Fruit fly (Drosophila melanogaster): ENCODE data around the gene ase.

ase gene

DNA sequence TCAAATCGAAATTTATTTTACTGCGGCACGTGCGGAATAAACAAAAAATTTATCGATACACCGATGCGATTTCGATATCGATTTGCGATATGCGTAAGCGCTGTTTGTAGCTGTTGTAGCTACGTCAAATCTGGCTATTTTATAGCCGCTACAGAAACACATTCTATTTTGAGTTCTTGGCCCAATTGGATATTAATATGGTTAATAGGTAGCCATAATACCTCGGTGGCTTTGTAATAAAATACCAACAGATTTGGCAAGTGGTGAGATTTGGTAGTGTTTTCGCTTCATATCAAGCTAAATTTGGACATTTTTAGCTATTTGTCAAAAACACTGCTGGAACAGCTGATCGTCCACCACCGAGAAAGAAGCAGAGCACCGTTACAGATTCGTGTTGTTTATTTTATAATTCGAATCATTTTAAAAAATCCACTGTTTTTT is 27.0 kb downstream of the ase start, which contains the start of the genes CG18273 and CG3156 (continued):
- TF ChIP-seq phol (tag; optimal IDR thresholded peaks at IDR 0.05), result peak; percentile 59
- TF ChIP-seq gsb-n (tag; optimal IDR thresholded peaks at IDR 0.05), result peak; percentile 21
- no peak for TF ChIP-seq tgo (GFP tag; IDR thresholded peaks at IDR 0.05)
- TF ChIP-seq H2.0 (GFP tag; IDR thresholded peaks at IDR 0.05), result no peak
- TF ChIP-seq CG2202 (tag; optimal IDR thresholded peaks at IDR 0.05), result no peak
- no peak for TF ChIP-seq ap (GFP tag; IDR thresholded peaks at IDR 0.05)
- TF ChIP-seq gce (GFP tag; IDR thresholded peaks at IDR 0.05), result no peak
- TF ChIP-seq Scr (GFP tag; IDR thresholded peaks at IDR 0.05; ENCODE audit: partially characterized antibody), result peak; percentile 57
- no peak for TF ChIP-seq CG8089 (GFP tag; optimal IDR thresholded peaks at IDR 0.05)
- TF ChIP-seq MESR4 (GFP tag; optimal IDR thresholded peaks at IDR 0.05), result no peak
- 0 out of 3 replicates have a peak, but pooled peaks have one; percentile 43 for TF ChIP-seq hb (GFP tag; IDR thresholded peaks at IDR 0.05; ENCODE audit: partially characterized antibody)
- no peak for TF ChIP-seq B-H1 (GFP tag; IDR thresholded peaks at IDR 0.05)
- TF ChIP-seq CG1647 (GFP tag; optimal IDR thresholded peaks at IDR 0.05), result no peak
- TF ChIP-seq CG30431 (GFP tag; optimal IDR thresholded peaks at IDR 0.05), result no peak
- TF ChIP-seq CG18764 (GFP tag; optimal IDR thresholded peaks at IDR 0.05), result no peak
- TF ChIP-seq knrl (GFP tag; IDR thresholded peaks at IDR 0.05; ENCODE audit: partially characterized antibody), result peak; percentile 52
- no peak for TF ChIP-seq ara (GFP tag; IDR thresholded peaks at IDR 0.05)
- TF ChIP-seq BtbVII (GFP tag; optimal IDR thresholded peaks at IDR 0.05), result no peak
- TF ChIP-seq CG7963 (GFP tag; IDR thresholded peaks at IDR 0.05; ENCODE audit: partially characterized antibody), result no peak
- no peak for TF ChIP-seq Usf (GFP tag; optimal IDR thresholded peaks at IDR 0.05)
- peak; percentile 23; the same call in 1 of the 2 replicates for TF ChIP-seq E2f2 (GFP tag; IDR thresholded peaks at IDR 0.05)
- TF ChIP-seq ham (GFP tag; IDR thresholded peaks at IDR 0.05), result no peak
- no peak for TF ChIP-seq Poxn (GFP tag; IDR thresholded peaks at IDR 0.05)
- TF ChIP-seq CG17361 (GFP tag; IDR thresholded peaks at IDR 0.05), result no peak; the same call in 2 of the 3 replicates
- peak; percentile 77 for TF ChIP-seq row (GFP tag; IDR thresholded peaks at IDR 0.05)
- peak; percentile 60 for TF ChIP-seq CG10267 (tag; optimal IDR thresholded peaks at IDR 0.05)
- TF ChIP-seq CG1602 (GFP tag; optimal IDR thresholded peaks at IDR 0.05), result no peak
- peak; percentile 15 for TF ChIP-seq CG11398 (GFP tag; optimal IDR thresholded peaks at IDR 0.05)
- no peak for TF ChIP-seq ind (GFP tag; optimal IDR thresholded peaks at IDR 0.05)
- no peak for TF ChIP-seq zfh1 (GFP tag; IDR thresholded peaks at IDR 0.05)
- peak; percentile 88 for TF ChIP-seq dm (GFP tag; optimal IDR thresholded peaks at IDR 0.05)
- no peak for TF ChIP-seq NfI (GFP tag; optimal IDR thresholded peaks at IDR 0.05)
- TF ChIP-seq Blimp-1 (GFP tag; optimal IDR thresholded peaks at IDR 0.05), result no peak
- no peak for TF ChIP-seq Awh (GFP tag; IDR thresholded peaks at IDR 0.05)
- no peak for TF ChIP-seq schlank (tag; optimal IDR thresholded peaks at IDR 0.05)
- no peak for TF ChIP-seq CG6175 (GFP tag; IDR thresholded peaks at IDR 0.05)
- no peak for TF ChIP-seq CG3726 (GFP tag; IDR thresholded peaks at IDR 0.05)
- no peak for TF ChIP-seq CG9215 (GFP tag; IDR thresholded peaks at IDR 0.05)
- TF ChIP-seq Atf3 (GFP tag; optimal IDR thresholded peaks at IDR 0.05), result no peak
- TF ChIP-seq Elba2 (GFP tag; optimal IDR thresholded peaks at IDR 0.05), result peak; percentile 82
- TF ChIP-seq NK7.1 (GFP tag; optimal IDR thresholded peaks at IDR 0.05), result no peak
- TF ChIP-seq az2 (GFP tag; optimal IDR thresholded peaks at IDR 0.05), result no peak
- TF ChIP-seq Ravus (GFP tag; IDR thresholded peaks at IDR 0.05), result no peak
- TF ChIP-seq zen (tag; optimal IDR thresholded peaks at IDR 0.05), result peak; percentile 40
- no peak for TF ChIP-seq fu2 (GFP tag; optimal IDR thresholded peaks at IDR 0.05)
- TF ChIP-seq esg (GFP tag; conservative IDR thresholded peaks at IDR 0.05), result no peak
- peak; percentile 7 for TF ChIP-seq CG12299 (tag; optimal IDR thresholded peaks at IDR 0.05)
- no peak for TF ChIP-seq CG6683 (GFP tag; optimal IDR thresholded peaks at IDR 0.05)
- TF ChIP-seq croc (GFP tag; conservative IDR thresholded peaks at IDR 0.05), result no peak
- TF ChIP-seq Nf-YA (GFP tag; IDR thresholded peaks at IDR 0.05), result no peak
- no peak for TF ChIP-seq CG7839 (tag; optimal IDR thresholded peaks at IDR 0.05)
- TF ChIP-seq disco-r (GFP tag; optimal IDR thresholded peaks at IDR 0.05), result no peak

Data from whole organism, embryonic.